Fruit fly (Drosophila melanogaster) whole organism, adult: Measurements from ENCODE around the gene CG32461.

Experiments used
- CG1620 ChIP-seq: fragments of 200-800 bp; sonication (Bioruptor generic); optimal IDR thresholded peaks from 2 replicates; lab custom pipeline; 2016; ENCODE audit warnings: missing biosample characterization, missing genetic modification characterization
- CG33017 ChIP-seq: fragments of 200-800 bp; sonication (Bioruptor generic); optimal IDR thresholded peaks from 2 replicates; lab custom pipeline; 2018; ENCODE audit warnings: missing biosample characterization, mild to moderate bottlenecking, missing genetic modification characterization, moderate library complexity
- CG5204 ChIP-seq: fragments of 200-800 bp; sonication (Bioruptor generic); optimal IDR thresholded peaks from 2 replicates; lab custom pipeline; 2016; ENCODE audit warnings: missing biosample characterization, missing genetic modification characterization
- Mnt ChIP-seq: fragments of 200-800 bp; sonication (Bioruptor generic); optimal IDR thresholded peaks from 2 replicates; lab custom pipeline; 2016; ENCODE audit warnings: missing biosample characterization, mild to moderate bottlenecking, missing genetic modification characterization
- cic ChIP-seq: fragments of 200-800 bp; sonication (Bioruptor generic); optimal IDR thresholded peaks from 2 replicates; lab custom pipeline; 2017; ENCODE audit warnings: missing biosample characterization, mild to moderate bottlenecking, missing genetic modification characterization, moderate library complexity
- cnc ChIP-seq, 2 experiments: fragments of >200 bp; optimal IDR thresholded peaks; 2 replicates each; lab custom pipeline; 2017
- kay ChIP-seq: fragments of 200-800 bp; sonication (Bioruptor generic); peaks from one replicate; lab custom pipeline; 2016; ENCODE audit warnings: missing biosample characterization, missing genetic modification characterization, borderline replicate concordance
- ovo ChIP-seq: fragments of 200-800 bp; sonication (Bioruptor generic); optimal IDR thresholded peaks from 2 replicates; lab custom pipeline; 2016; ENCODE audit warnings: missing biosample characterization, missing genetic modification characterization
- tj ChIP-seq: fragments of 200-800 bp; sonication (Bioruptor generic); optimal IDR thresholded peaks from 3 replicates; lab custom pipeline; 2017; ENCODE audit warnings: missing biosample characterization, mild to moderate bottlenecking, missing genetic modification characterization, moderate library complexity

- TF ChIP-seq tj (GFP tag; lab: Kevin White, UChicago): no peak
- no peak for TF ChIP-seq cic
- TF ChIP-seq ovo: no peak
- no peak for TF ChIP-seq CG33017 (tag; lab: Kevin White, UChicago)
- no peak for TF ChIP-seq CG5204 (GFP tag; lab: Kevin White, UChicago)
- no peak for TF ChIP-seq cnc (optimal IDR thresholded peaks at IDR 0.05; lab: Kevin White, UChicago)
- TF ChIP-seq CG1620 (GFP tag; lab: Kevin White, UChicago): no peak
- TF ChIP-seq kay (GFP tag; lab: Kevin White, UChicago): no peak
- TF ChIP-seq Mnt (GFP tag; lab: Kevin White, UChicago): no peak
Measured at dm6 chr3L:22947993-22948954, 6.8 kb downstream of the CG32461 start.
